Worm (Caenorhabditis elegans) whole organism, young adult: ENCODE data around the gene swan-2.

Experiments used
- B0035.1 ChIP-seq: sonication (generic microtip); optimal IDR thresholded peaks from 2 replicates; lab custom pipeline; 2016; ENCODE audit warnings: missing genetic modification characterization, mild to moderate bottlenecking, missing compliant biosample characterization, missing genotype, missing genetic modification reagents
- B0261.1 ChIP-seq: sonication (generic microtip); optimal IDR thresholded peaks from 2 replicates; lab custom pipeline; 2016; ENCODE audit warnings: mild to moderate bottlenecking, missing genetic modification characterization, moderate library complexity, missing compliant biosample characterization
- D2030.7 ChIP-seq: fragments of 200-800 bp; sonication (Bioruptor generic); IDR thresholded peaks from 2 replicates; pipeline ENCODE4 v1.3.6; 2022; ENCODE audit warnings: missing genetic modification reagents, missing genetic modification characterization, missing compliant biosample characterization
- F23B12.7 ChIP-seq: sonication (generic microtip); optimal IDR thresholded peaks from 2 replicates; lab custom pipeline; 2017; ENCODE audit warnings: missing genetic modification characterization, mild to moderate bottlenecking, missing compliant biosample characterization, antibody characterized with exemption, moderate library complexity; ENCODE audit not compliant: insufficient read depth
- K11D2.4 ChIP-seq: fragments of 200-800 bp; sonication (Bioruptor generic); IDR thresholded peaks from 2 replicates; pipeline ENCODE4 v1.3.6; 2022; ENCODE audit warnings: missing genetic modification reagents, missing genetic modification characterization, missing compliant biosample characterization
- K12H6.12 ChIP-seq: fragments of 200-800 bp; sonication (Bioruptor generic); optimal IDR thresholded peaks from 2 replicates; lab custom pipeline; 2018; ENCODE audit warnings: mild to moderate bottlenecking, missing genetic modification characterization, missing compliant biosample characterization
- T07F8.4 ChIP-seq: sonication (generic microtip); optimal IDR thresholded peaks from 2 replicates; lab custom pipeline; 2016; ENCODE audit warnings: mild to moderate bottlenecking, missing genetic modification characterization, moderate library complexity, missing compliant biosample characterization
- Y53F4B.3 ChIP-seq: fragments of 200-800 bp; sonication (Bioruptor generic); IDR thresholded peaks from 2 replicates; pipeline ENCODE4 v1.3.6; 2022; ENCODE audit warnings: missing genetic modification reagents, missing genetic modification characterization, missing compliant biosample characterization
- Y53G8AR.9 ChIP-seq: fragments of 200-800 bp; sonication (Bioruptor generic); conservative IDR thresholded peaks from 2 replicates; pipeline ENCODE4 v1.3.6; 2022; ENCODE audit warnings: missing genetic modification reagents, missing genetic modification characterization, missing compliant biosample characterization
- Y56A3A.18 ChIP-seq: fragments of 200-800 bp; sonication (Bioruptor generic); IDR thresholded peaks from 2 replicates; pipeline ENCODE4 v1.3.6; 2022; ENCODE audit warnings: missing genetic modification reagents, missing genetic modification characterization, missing compliant biosample characterization
- Y95B8A.8 ChIP-seq: fragments of 200-800 bp; sonication (Bioruptor generic); IDR thresholded peaks from 2 replicates; pipeline ENCODE4 v1.3.6; 2022; ENCODE audit warnings: missing genetic modification reagents, missing genetic modification characterization, missing compliant biosample characterization
- akir-1 ChIP-seq: fragments of 200-800 bp; sonication (Bioruptor generic); optimal IDR thresholded peaks from 2 replicates; lab custom pipeline; 2018; ENCODE audit warnings: mild to moderate bottlenecking, missing genetic modification characterization, moderate library complexity, missing compliant biosample characterization
- aptf-2 ChIP-seq: fragments of 200-800 bp; sonication (Bioruptor generic); conservative IDR thresholded peaks from 2 replicates; pipeline ENCODE4 v1.3.6; 2022; ENCODE audit warnings: missing genetic modification reagents, missing genetic modification characterization, missing compliant biosample characterization
- atf-7 ChIP-seq: sonication (generic microtip); optimal IDR thresholded peaks from 2 replicates; lab custom pipeline; 2017; ENCODE audit warnings: mild to moderate bottlenecking, missing genetic modification characterization, missing compliant biosample characterization
- attf-5 ChIP-seq: fragments of 200-800 bp; sonication (Bioruptor generic); optimal IDR thresholded peaks from 2 replicates; lab custom pipeline; 2018; ENCODE audit warnings: mild to moderate bottlenecking, missing genetic modification characterization, missing compliant biosample characterization
- bed-1 ChIP-seq: fragments of 200-800 bp; sonication (Bioruptor generic); IDR thresholded peaks from 2 replicates; pipeline ENCODE4 v1.3.6; 2022; ENCODE audit warnings: missing genetic modification reagents, missing genetic modification characterization, missing compliant biosample characterization
- cebp-2 ChIP-seq: fragments of 200-800 bp; sonication (Bioruptor generic); IDR thresholded peaks from 2 replicates; pipeline ENCODE4 v1.3.6; 2022; ENCODE audit warnings: missing genetic modification characterization, missing compliant biosample characterization
- ceh-27 ChIP-seq: fragments of 200-800 bp; sonication (Bioruptor generic); optimal IDR thresholded peaks from 2 replicates; lab custom pipeline; 2018; ENCODE audit warnings: mild to moderate bottlenecking, missing genetic modification characterization, moderate library complexity, missing compliant biosample characterization
- chd-7 ChIP-seq: sonication (generic microtip); optimal IDR thresholded peaks from 2 replicates; lab custom pipeline; 2016; ENCODE audit warnings: mild to moderate bottlenecking, missing genetic modification characterization, moderate library complexity, missing compliant biosample characterization
- egl-44 ChIP-seq: fragments of 200-800 bp; sonication (Bioruptor generic); IDR thresholded peaks from 2 replicates; pipeline ENCODE4 v1.3.6; 2022; ENCODE audit warnings: missing genetic modification reagents, missing genetic modification characterization, missing compliant biosample characterization
- gei-17 ChIP-seq: fragments of 200-800 bp; sonication (Bioruptor generic); optimal IDR thresholded peaks from 2 replicates; lab custom pipeline; 2018; ENCODE audit warnings: mild to moderate bottlenecking, missing genetic modification characterization, missing compliant biosample characterization
- him-1 ChIP-seq: sonication (generic microtip); optimal IDR thresholded peaks from 2 replicates; lab custom pipeline; 2016; ENCODE audit warnings: missing genotype, missing genetic modification reagents, missing genetic modification characterization, missing compliant biosample characterization
- hlh-12 ChIP-seq: sonication (generic microtip); optimal IDR thresholded peaks from 2 replicates; lab custom pipeline; 2016; ENCODE audit warnings: missing genetic modification characterization, missing compliant biosample characterization
- hmg-1.2 ChIP-seq: fragments of 200-800 bp; sonication (Bioruptor generic); IDR thresholded peaks from 2 replicates; pipeline ENCODE4 v1.3.6; 2022; ENCODE audit warnings: missing genetic modification reagents, missing genetic modification characterization, missing compliant biosample characterization
- lin-26 ChIP-seq: fragments of 200-800 bp; sonication (Bioruptor generic); IDR thresholded peaks from 2 replicates; pipeline ENCODE4 v1.3.6; 2022; ENCODE audit warnings: missing genetic modification reagents, missing genetic modification characterization, missing compliant biosample characterization
- lin-35 ChIP-seq, 3 experiments: fragments of 150-350 bp in 2 of 3; sonication (generic microtip) in 1 of 3; optimal IDR thresholded peaks; 2 replicates each; lab custom pipeline; 2014 to 2018; ENCODE audit warnings: missing biosample characterization in 3 of 3, missing genetic modification characterization in 3 of 3, missing genetic modification reagents in 3 of 3
- lir-1 ChIP-seq: fragments of 200-800 bp; sonication (Bioruptor generic); conservative IDR thresholded peaks from 2 replicates; pipeline ENCODE4 v1.3.6; 2022; ENCODE audit warnings: missing genetic modification reagents, missing genetic modification characterization, missing compliant biosample characterization
- madf-6 ChIP-seq: fragments of 200-800 bp; sonication (Bioruptor generic); IDR thresholded peaks from 2 replicates; pipeline ENCODE4 v1.3.6; 2022; ENCODE audit warnings: missing genetic modification reagents, missing genetic modification characterization, missing compliant biosample characterization
- madf-8 ChIP-seq: fragments of 200-800 bp; sonication (Bioruptor generic); conservative IDR thresholded peaks from 2 replicates; pipeline ENCODE4 v1.3.6; 2022; ENCODE audit warnings: missing genetic modification reagents, missing genetic modification characterization, missing compliant biosample characterization
- mcd-1 ChIP-seq: fragments of 200-800 bp; sonication (Bioruptor generic); IDR thresholded peaks from 2 replicates; pipeline ENCODE4 v1.3.6; 2022; ENCODE audit warnings: missing genetic modification reagents, missing genetic modification characterization, missing compliant biosample characterization
- mel-28 ChIP-seq: sonication (generic microtip); optimal IDR thresholded peaks from 2 replicates; lab custom pipeline; 2016; ENCODE audit warnings: borderline replicate concordance, mild to moderate bottlenecking, missing genetic modification characterization, missing compliant biosample characterization
- mxl-1 ChIP-seq: sonication (generic microtip); optimal IDR thresholded peaks from 2 replicates; lab custom pipeline; 2016; ENCODE audit warnings: missing genetic modification characterization, missing compliant biosample characterization
- nfya-2 ChIP-seq: fragments of 200-800 bp; sonication (Bioruptor generic); IDR thresholded peaks from 2 replicates; pipeline ENCODE4 v1.3.6; 2022; ENCODE audit warnings: missing genetic modification reagents, missing genetic modification characterization, missing compliant biosample characterization
- nfyb-1 ChIP-seq: fragments of 200-800 bp; sonication (Bioruptor generic); IDR thresholded peaks from 2 replicates; pipeline ENCODE4 v1.3.6; 2022; ENCODE audit warnings: missing genetic modification reagents, missing genetic modification characterization, missing compliant biosample characterization
- nhr-80 ChIP-seq: sonication (generic microtip); optimal IDR thresholded peaks from 2 replicates; lab custom pipeline; 2016; ENCODE audit warnings: missing genetic modification characterization, missing compliant biosample characterization
- nhr-90 ChIP-seq: sonication (generic microtip); optimal IDR thresholded peaks from 2 replicates; lab custom pipeline; 2016; ENCODE audit warnings: missing genotype, mild to moderate bottlenecking, missing genetic modification characterization, missing compliant biosample characterization
- rcor-1 ChIP-seq: fragments of 200-800 bp; sonication (Bioruptor generic); IDR thresholded peaks from 2 replicates; pipeline ENCODE4 v1.3.6; 2022; ENCODE audit warnings: missing genetic modification reagents, missing genetic modification characterization, missing compliant biosample characterization
- sptf-2 ChIP-seq: fragments of 200-800 bp; sonication (Bioruptor generic); optimal IDR thresholded peaks from 2 replicates; lab custom pipeline; 2018; ENCODE audit warnings: mild to moderate bottlenecking, missing genetic modification characterization, missing compliant biosample characterization
- tbp1 ChIP-seq: fragments of 200-800 bp; sonication (Bioruptor generic); optimal IDR thresholded peaks from 2 replicates; lab custom pipeline; 2018; ENCODE audit warnings: mild to moderate bottlenecking, missing genetic modification characterization, missing compliant biosample characterization
- ztf-18 ChIP-seq: sonication (generic microtip); optimal IDR thresholded peaks from 2 replicates; lab custom pipeline; 2016; ENCODE audit warnings: missing genotype, mild to moderate bottlenecking, missing genetic modification characterization, missing compliant biosample characterization
- ztf-26 ChIP-seq: sonication (generic microtip); optimal IDR thresholded peaks from 2 replicates; lab custom pipeline; 2017; ENCODE audit warnings: missing genetic modification characterization, missing compliant biosample characterization
- ztf-28 ChIP-seq: fragments of 200-800 bp; sonication (Bioruptor generic); IDR thresholded peaks from 2 replicates; pipeline ENCODE4 v1.3.6; 2022; ENCODE audit warnings: missing genetic modification reagents, missing genetic modification characterization, missing compliant biosample characterization
- ztf-3 ChIP-seq: fragments of 200-800 bp; sonication (Bioruptor generic); optimal IDR thresholded peaks from 2 replicates; lab custom pipeline; 2018; ENCODE audit warnings: mild to moderate bottlenecking, missing genetic modification characterization, missing compliant biosample characterization

swan-2 gene

ce11 chrV:13816877-13817276, 12.8 kb upstream of the swan-2 start, which contains the start of gene F55B12.2:
TSS of gene F55B12.2 (minus strand) at chrV:13816977.
- TF ChIP-seq egl-44 (GFP tag; lab: Robert Waterston, UW) (no peak), him-1 (tag; lab: Kevin White, UChicago) (no peak), hlh-12 (tag; lab: Kevin White, UChicago) (no peak), mxl-1 (tag; lab: Kevin White, UChicago) (no peak), Y95B8A.8 (GFP tag; lab: Robert Waterston, UW) (no peak), lir-1 (no peak), madf-6 (GFP tag; lab: Robert Waterston, UW) (no peak)
- TF ChIP-seq, all 124 proteins: peak for 0

- TF ChIP-seq mcd-1 (GFP tag; lab: Robert Waterston, UW) (no peak), hlh-12 (tag; lab: Kevin White, UChicago) (no peak), lin-26 (GFP tag; lab: Robert Waterston, UW) (no peak), T07F8.4 (no peak), B0035.1 (tag; lab: Kevin White, UChicago) (no peak), atf-7 (no peak), nfyb-1 (no peak), B0261.1 (tag; lab: Kevin White, UChicago) (no peak), sptf-2 (no peak), nfya-2 (no peak), Y53G8AR.9 (GFP tag; lab: Robert Waterston, UW) (no peak), nhr-90 (tag; lab: Kevin White, UChicago) (no peak), ztf-3 (no peak), Y53F4B.3 (GFP tag; lab: Robert Waterston, UW) (no peak), bed-1 (GFP tag; lab: Robert Waterston, UW) (no peak), him-1 (tag; lab: Kevin White, UChicago) (no peak), ztf-26 (tag; lab: Kevin White, UChicago) (no peak), madf-8 (GFP tag; lab: Robert Waterston, UW) (no peak), F23B12.7 (no peak), attf-5 (GFP tag; lab: Kevin White, UChicago) (no peak)
Observed at ce11 chrV:13812931-13813330, 8.8 kb upstream of the swan-2 start, which contains the start of gene ceh-24. TSS of gene ceh-24 (plus strand) at chrV:13813231.

- TF ChIP-seq cebp-2 (GFP tag; lab: Robert Waterston, UW) (no peak), akir-1 (GFP tag; lab: Kevin White, UChicago) (no peak), hlh-12 (tag; lab: Kevin White, UChicago) (no peak), aptf-2 (no peak), ztf-28 (GFP tag; lab: Robert Waterston, UW) (no peak)
Observed at ce11 chrV:13812330-13812729, 8.2 kb upstream of the swan-2 start.

ce11 chrV:13808462-13808867, 4.4 kb upstream of the swan-2 start:
- TF ChIP-seq rcor-1 (GFP tag; lab: Robert Waterston, UW) (peak; percentile 57; the same call in 1 of the 2 replicates), chd-7 (tag; lab: Kevin White, UChicago) (peak; percentile 31), nhr-80 (tag; lab: Kevin White, UChicago) (peak; percentile 67), D2030.7 (GFP tag; lab: Robert Waterston, UW) (no peak), ceh-27 (peak; percentile 27), lin-35 (GFP tag; optimal IDR thresholded peaks at IDR 0.05; lab: Kevin White, UChicago) (peak in 1 of 3 experiments; percentile 28), lir-1 (0 out of 2 replicates have a peak, but pooled peaks have one; percentile 49), attf-5 (GFP tag; lab: Kevin White, UChicago) (peak; percentile 77), hmg-1.2 (peak; percentile 74; the same call in 1 of the 2 replicates), Y56A3A.18 (GFP tag; lab: Robert Waterston, UW) (0 out of 2 replicates have a peak, but pooled peaks have one; percentile 44), ztf-18 (tag; lab: Kevin White, UChicago) (peak; percentile 60), egl-44 (GFP tag; lab: Robert Waterston, UW) (no peak), K11D2.4 (no peak), mel-28 (tag; lab: Kevin White, UChicago) (no peak), tbp1 (GFP tag; lab: Kevin White, UChicago) (no peak), cebp-2 (GFP tag; lab: Robert Waterston, UW) (no peak), gei-17 (GFP tag; lab: Kevin White, UChicago) (peak; percentile 22), K12H6.12 (tag; lab: Kevin White, UChicago) (peak; percentile 78)
